Fruit fly (Drosophila melanogaster): Measurements from ENCODE around the gene Alg14.

The Alg14 gene

dm6 chrX:15441245-15441644, 30.7 kb upstream of the Alg14 start, which contains the start of gene Cngl (continued):
- no peak for TF ChIP-seq CG8290 (GFP tag; optimal IDR thresholded peaks at IDR 0.05)
- TF ChIP-seq CG8290 (tag; optimal IDR thresholded peaks at IDR 0.05), result peak in 1 of 2 experiments; percentile 19
- no peak for TF ChIP-seq gem (tag; optimal IDR thresholded peaks at IDR 0.05)
- TF ChIP-seq sens-2 (GFP tag; IDR thresholded peaks at IDR 0.05), result no peak
- TF ChIP-seq CG16815 (GFP tag; optimal IDR thresholded peaks at IDR 0.05), result no peak
- TF ChIP-seq wdn (GFP tag; IDR thresholded peaks at IDR 0.05), result no peak
- TF ChIP-seq CG18599 (GFP tag; optimal IDR thresholded peaks at IDR 0.05), result peak; percentile 12
- TF ChIP-seq Xbp1 (GFP tag; optimal IDR thresholded peaks at IDR 0.05), result no peak
- no peak for TF ChIP-seq Neu2 (GFP tag; optimal IDR thresholded peaks at IDR 0.05; ENCODE audit: borderline replicate concordance)
- TF ChIP-seq crol (GFP tag; IDR thresholded peaks at IDR 0.05), result peak; percentile 92
- TF ChIP-seq tgo (GFP tag; IDR thresholded peaks at IDR 0.05), result no peak
- no peak for TF ChIP-seq CG18262 (tag; optimal IDR thresholded peaks at IDR 0.05)
- TF ChIP-seq CG4854 (GFP tag; optimal IDR thresholded peaks at IDR 0.05), result no peak
- TF ChIP-seq MTF-1 (GFP tag; optimal IDR thresholded peaks at IDR 0.05; ENCODE audit: borderline replicate concordance), result no peak
- no peak for TF ChIP-seq Abd-B (GFP tag; optimal IDR thresholded peaks at IDR 0.05)
- no peak for TF ChIP-seq Doc2 (GFP tag; IDR thresholded peaks at IDR 0.05)
- no peak for TF ChIP-seq gce (GFP tag; IDR thresholded peaks at IDR 0.05)
- TF ChIP-seq CG1233 (GFP tag; optimal IDR thresholded peaks at IDR 0.05), result no peak
- peak; percentile 70 for TF ChIP-seq CG13894 (tag; optimal IDR thresholded peaks at IDR 0.05)

dm6 chrX:15443502-15443901, 28.5 kb upstream of the Alg14 start:
- TF ChIP-seq CG7372 (GFP tag; IDR thresholded peaks at IDR 0.05), result no peak
- TF ChIP-seq cg (GFP tag; optimal IDR thresholded peaks at IDR 0.05), result peak; percentile 16
- peak; percentile 90 for TF ChIP-seq abd-A (tag; optimal IDR thresholded peaks at IDR 0.05)
- TF ChIP-seq CG12071 (GFP tag; optimal IDR thresholded peaks at IDR 0.05), result peak; percentile 25
- TF ChIP-seq CG4328 (GFP tag; optimal IDR thresholded peaks at IDR 0.05), result no peak
- TF ChIP-seq crol (GFP tag; IDR thresholded peaks at IDR 0.05), result peak; percentile 89
- no peak for TF ChIP-seq Atf3 (GFP tag; optimal IDR thresholded peaks at IDR 0.05)
- TF ChIP-seq Deaf1 (tag; optimal IDR thresholded peaks at IDR 0.05), result peak; percentile 92
- TF ChIP-seq gem (tag; optimal IDR thresholded peaks at IDR 0.05), result no peak
- no peak for TF ChIP-seq CG7556 (GFP tag; optimal IDR thresholded peaks at IDR 0.05)
- peak; percentile 48 for TF ChIP-seq CG13894 (tag; optimal IDR thresholded peaks at IDR 0.05)

- no peak for TF ChIP-seq CG8388 (GFP tag; optimal IDR thresholded peaks at IDR 0.05)
- no peak for TF ChIP-seq Sry-β (GFP tag; optimal IDR thresholded peaks at IDR 0.05)
- TF ChIP-seq Drgx (GFP tag; IDR thresholded peaks at IDR 0.05), result no peak
- TF ChIP-seq CkIIα-i1 (GFP tag; IDR thresholded peaks at IDR 0.05), result no peak
- no peak for TF ChIP-seq Dip3 (GFP tag; optimal IDR thresholded peaks at IDR 0.05)
- no peak for TF ChIP-seq CG14860 (GFP tag; IDR thresholded peaks at IDR 0.05; ENCODE audit: partially characterized antibody)
- TF ChIP-seq CG7928 (GFP tag; optimal IDR thresholded peaks at IDR 0.05), result no peak
- no peak for TF ChIP-seq Atf6 (GFP tag; IDR thresholded peaks at IDR 0.05)
- TF ChIP-seq CG1832 (GFP tag; optimal IDR thresholded peaks at IDR 0.05), result no peak
- TF ChIP-seq C15 (GFP tag; IDR thresholded peaks at IDR 0.05), result no peak
Observed at dm6 chrX:15448136-15448535, 23.8 kb upstream of the Alg14 start.

- no peak for TF ChIP-seq CG30020 (tag; optimal IDR thresholded peaks at IDR 0.05)
- TF ChIP-seq slbo (GFP tag; IDR thresholded peaks at IDR 0.05), result peak; percentile 53
- no peak for TF ChIP-seq CG10267 (tag; optimal IDR thresholded peaks at IDR 0.05)
- no peak for TF ChIP-seq MTF-1 (GFP tag; optimal IDR thresholded peaks at IDR 0.05; ENCODE audit: borderline replicate concordance)
- 0 out of 2 replicates have a peak, but pooled peaks have one; percentile 17 for TF ChIP-seq Drgx (GFP tag; IDR thresholded peaks at IDR 0.05)
- peak; percentile 54 for TF ChIP-seq grau (tag; optimal IDR thresholded peaks at IDR 0.05)
- TF ChIP-seq prd (optimal IDR thresholded peaks at IDR 0.05), result no peak
- TF ChIP-seq prd (GFP tag; IDR thresholded peaks at IDR 0.05), result no peak
- peak; percentile 22 for TF ChIP-seq CG2120 (GFP tag; optimal IDR thresholded peaks at IDR 0.05)
- TF ChIP-seq peb (GFP tag; IDR thresholded peaks at IDR 0.05), result no peak
Observed at dm6 chrX:15448809-15449208, 23.2 kb upstream of the Alg14 start.
